Worm (Caenorhabditis elegans) whole organism, L2 larva: ENCODE data around the gene F21H7.12.

ENCODE experiments used
- F13H6.1 ChIP-seq: sonication (generic microtip); optimal IDR thresholded peaks from 2 replicates; lab custom pipeline; 2016; ENCODE audit warnings: missing genetic modification characterization, missing compliant biosample characterization
- ama-1 ChIP-seq: fragments of 150-350 bp; optimal IDR thresholded peaks from 2 replicates; lab custom pipeline; 2018; ENCODE audit warnings: inconsistent platforms
- blmp-1 ChIP-seq: sonication (generic microtip); optimal IDR thresholded peaks from 2 replicates; lab custom pipeline; 2017; ENCODE audit warnings: missing genetic modification characterization, mild to moderate bottlenecking, missing compliant biosample characterization, antibody characterized with exemption, moderate library complexity; ENCODE audit not compliant: insufficient read depth
- elt-1 ChIP-seq: fragments of 150-350 bp; optimal IDR thresholded peaks from 2 replicates; lab custom pipeline; 2014; ENCODE audit warnings: missing biosample characterization, missing genetic modification characterization
- elt-3 ChIP-seq: sonication (generic microtip); optimal IDR thresholded peaks from 2 replicates; lab custom pipeline; 2017; ENCODE audit warnings: missing biosample characterization, missing genetic modification characterization
- lin-13 ChIP-seq: fragments of 150-350 bp; optimal IDR thresholded peaks from 2 replicates; lab custom pipeline; 2014; ENCODE audit warnings: missing biosample characterization, missing genetic modification reagents, missing genetic modification characterization
- lsy-2 ChIP-seq, 2 experiments: fragments of 150-350 bp in 1 of 2; sonication (generic microtip) in 1 of 2; optimal IDR thresholded peaks; 2 replicates each; lab custom pipeline; 2014 to 2017; ENCODE audit warnings: missing biosample characterization in 2 of 2, missing genetic modification characterization in 2 of 2
- nhr-11 ChIP-seq: fragments of 150-350 bp; optimal IDR thresholded peaks from 2 replicates; lab custom pipeline; 2014; ENCODE audit warnings: missing biosample characterization, missing genetic modification characterization
- nhr-21 ChIP-seq: fragments of 150-350 bp; optimal IDR thresholded peaks from 2 replicates; lab custom pipeline; 2014; ENCODE audit warnings: missing biosample characterization, missing genetic modification characterization
- snpc-4 ChIP-seq: fragments of 150-350 bp; optimal IDR thresholded peaks from 2 replicates; lab custom pipeline; 2014; ENCODE audit warnings: missing biosample characterization, missing genetic modification characterization
- zag-1 ChIP-seq: fragments of 150-350 bp; optimal IDR thresholded peaks from 2 replicates; lab custom pipeline; 2014; ENCODE audit warnings: missing biosample characterization, missing genetic modification characterization
- ztf-11 ChIP-seq: sonication (generic microtip); optimal IDR thresholded peaks from 2 replicates; lab custom pipeline; 2017; ENCODE audit warnings: missing biosample characterization, missing genetic modification characterization
- ztf-4 ChIP-seq: fragments of 150-350 bp; optimal IDR thresholded peaks from 2 replicates; lab custom pipeline; 2014; ENCODE audit warnings: missing biosample characterization, missing genetic modification characterization

ce11 chrV:16233624-16234023 is 3.7 kb downstream of the F21H7.12 start, which contains the start of gene clec-233:
- TF ChIP-seq nhr-21: no peak
- TF ChIP-seq lin-13 (GFP tag; lab: Kevin White, UChicago): no peak
- no peak for TF ChIP-seq F13H6.1 (tag; lab: Kevin White, UChicago)
- no peak for TF ChIP-seq ama-1 (lab: Kevin White, UChicago)
- no peak for TF ChIP-seq elt-1 (tag; lab: Kevin White, UChicago)
- no peak for TF ChIP-seq blmp-1 (tag; lab: Kevin White, UChicago)
- no peak for TF ChIP-seq zag-1 (tag; lab: Kevin White, UChicago)
- no peak for TF ChIP-seq snpc-4
- no peak for TF ChIP-seq ztf-11
- no peak for TF ChIP-seq lsy-2 (tag; optimal IDR thresholded peaks at IDR 0.05; lab: Kevin White, UChicago)
- no peak for TF ChIP-seq nhr-11 (tag; lab: Kevin White, UChicago)
- no peak for TF ChIP-seq ztf-4 (tag; lab: Kevin White, UChicago)
- no peak for TF ChIP-seq elt-3
